Worm (Caenorhabditis elegans) whole organism, young adult: Measurements from ENCODE around the gene aakg-1.

Source experiments
- B0019.2 ChIP-seq: fragments of 200-800 bp; sonication (Bioruptor generic); conservative IDR thresholded peaks from 2 replicates; pipeline ENCODE4 v1.3.6; 2022; ENCODE audit warnings: missing genetic modification reagents, missing genetic modification characterization, missing compliant biosample characterization
- B0035.1 ChIP-seq: sonication (generic microtip); optimal IDR thresholded peaks from 2 replicates; lab custom pipeline; 2016; ENCODE audit warnings: missing genetic modification characterization, mild to moderate bottlenecking, missing compliant biosample characterization, missing genotype, missing genetic modification reagents
- C17E4.6 ChIP-seq: fragments of 200-800 bp; sonication (Bioruptor generic); IDR thresholded peaks from 2 replicates; pipeline ENCODE4 v1.3.6; 2022; ENCODE audit warnings: missing genetic modification reagents, missing genetic modification characterization, missing compliant biosample characterization
- F10E7.11 ChIP-seq: sonication (generic microtip); optimal IDR thresholded peaks from 2 replicates; lab custom pipeline; 2017; ENCODE audit warnings: mild to moderate bottlenecking, missing genetic modification characterization, moderate library complexity, missing compliant biosample characterization
- F33H1.4 ChIP-seq: fragments of 200-800 bp; sonication (Bioruptor generic); IDR thresholded peaks from 2 replicates; pipeline ENCODE4 v1.3.6; 2022; ENCODE audit warnings: missing genetic modification reagents, missing genetic modification characterization, missing compliant biosample characterization
- F39B2.1 ChIP-seq: fragments of 200-800 bp; sonication (Bioruptor generic); IDR thresholded peaks from 2 replicates; pipeline ENCODE4 v1.3.6; 2022; ENCODE audit warnings: missing genetic modification reagents, missing genetic modification characterization, missing compliant biosample characterization
- F49E8.2 ChIP-seq: sonication (generic microtip); optimal IDR thresholded peaks from 3 replicates; lab custom pipeline; 2017; ENCODE audit warnings: missing genetic modification characterization, mild to moderate bottlenecking, missing compliant biosample characterization, antibody characterized with exemption, moderate library complexity; ENCODE audit not compliant: insufficient read depth
- F55B11.4 ChIP-seq: sonication (generic microtip); optimal IDR thresholded peaks from 2 replicates; lab custom pipeline; 2016; ENCODE audit warnings: missing compliant biosample characterization, missing genetic modification characterization, borderline replicate concordance; ENCODE audit not compliant: insufficient read depth
- F57C9.4 ChIP-seq: sonication (generic microtip); optimal IDR thresholded peaks from 2 replicates; lab custom pipeline; 2017; ENCODE audit warnings: mild to moderate bottlenecking, missing genetic modification characterization, missing compliant biosample characterization
- K11D2.4 ChIP-seq: fragments of 200-800 bp; sonication (Bioruptor generic); IDR thresholded peaks from 2 replicates; pipeline ENCODE4 v1.3.6; 2022; ENCODE audit warnings: missing genetic modification reagents, missing genetic modification characterization, missing compliant biosample characterization
- K12H6.12 ChIP-seq: fragments of 200-800 bp; sonication (Bioruptor generic); optimal IDR thresholded peaks from 2 replicates; lab custom pipeline; 2018; ENCODE audit warnings: mild to moderate bottlenecking, missing genetic modification characterization, missing compliant biosample characterization
- T07F8.4 ChIP-seq: sonication (generic microtip); optimal IDR thresholded peaks from 2 replicates; lab custom pipeline; 2016; ENCODE audit warnings: mild to moderate bottlenecking, missing genetic modification characterization, moderate library complexity, missing compliant biosample characterization
- Y53G8AR.9 ChIP-seq: fragments of 200-800 bp; sonication (Bioruptor generic); conservative IDR thresholded peaks from 2 replicates; pipeline ENCODE4 v1.3.6; 2022; ENCODE audit warnings: missing genetic modification reagents, missing genetic modification characterization, missing compliant biosample characterization
- Y79H2A.3 ChIP-seq: fragments of 200-800 bp; sonication (Bioruptor generic); conservative IDR thresholded peaks from 2 replicates; pipeline ENCODE4 v1.3.6; 2022; ENCODE audit warnings: missing genetic modification reagents, missing genetic modification characterization, missing compliant biosample characterization
- Y95B8A.8 ChIP-seq: fragments of 200-800 bp; sonication (Bioruptor generic); IDR thresholded peaks from 2 replicates; pipeline ENCODE4 v1.3.6; 2022; ENCODE audit warnings: missing genetic modification reagents, missing genetic modification characterization, missing compliant biosample characterization
- athp-1 ChIP-seq: sonication (generic microtip); optimal IDR thresholded peaks from 2 replicates; lab custom pipeline; 2017; ENCODE audit warnings: mild to moderate bottlenecking, missing genetic modification characterization, missing compliant biosample characterization
- attf-5 ChIP-seq: fragments of 200-800 bp; sonication (Bioruptor generic); optimal IDR thresholded peaks from 2 replicates; lab custom pipeline; 2018; ENCODE audit warnings: mild to moderate bottlenecking, missing genetic modification characterization, missing compliant biosample characterization
- ccch-3 ChIP-seq: fragments of 200-800 bp; sonication (Bioruptor generic); optimal IDR thresholded peaks from 2 replicates; lab custom pipeline; 2018; ENCODE audit warnings: mild to moderate bottlenecking, missing genetic modification characterization, missing compliant biosample characterization
- ceh-40 ChIP-seq: fragments of 200-800 bp; sonication (Bioruptor generic); IDR thresholded peaks from 2 replicates; pipeline ENCODE4 v1.3.6; 2022; ENCODE audit warnings: missing genetic modification characterization, missing compliant biosample characterization
- ceh-91 ChIP-seq: fragments of 200-800 bp; sonication (Bioruptor generic); IDR thresholded peaks from 2 replicates; pipeline ENCODE4 v1.3.6; 2022; ENCODE audit warnings: missing genetic modification reagents, missing genetic modification characterization, missing compliant biosample characterization
- die-1 ChIP-seq: sonication (generic microtip); optimal IDR thresholded peaks from 2 replicates; lab custom pipeline; 2016; ENCODE audit warnings: missing genotype, mild to moderate bottlenecking, missing genetic modification characterization, missing compliant biosample characterization
- dox-1 ChIP-seq: fragments of 200-800 bp; sonication (Bioruptor generic); IDR thresholded peaks from 2 replicates; pipeline ENCODE4 v1.3.6; 2022; ENCODE audit warnings: missing genetic modification reagents, missing genetic modification characterization, missing compliant biosample characterization
- dpff-1 ChIP-seq: sonication (generic microtip); optimal IDR thresholded peaks from 2 replicates; lab custom pipeline; 2017; ENCODE audit warnings: mild to moderate bottlenecking, missing genetic modification characterization, missing compliant biosample characterization
- efl-1 ChIP-seq: fragments of 150-350 bp; optimal IDR thresholded peaks from 2 replicates; lab custom pipeline; 2014; ENCODE audit warnings: missing biosample characterization, missing genetic modification reagents, missing genetic modification characterization
- egl-44 ChIP-seq: fragments of 200-800 bp; sonication (Bioruptor generic); IDR thresholded peaks from 2 replicates; pipeline ENCODE4 v1.3.6; 2022; ENCODE audit warnings: missing genetic modification reagents, missing genetic modification characterization, missing compliant biosample characterization
- egrh-3 ChIP-seq: fragments of 200-800 bp; sonication (Bioruptor generic); IDR thresholded peaks from 2 replicates; pipeline ENCODE4 v1.3.6; 2022; ENCODE audit warnings: missing genetic modification reagents, missing genetic modification characterization, missing compliant biosample characterization
- hmg-1.2 ChIP-seq: fragments of 200-800 bp; sonication (Bioruptor generic); IDR thresholded peaks from 2 replicates; pipeline ENCODE4 v1.3.6; 2022; ENCODE audit warnings: missing genetic modification reagents, missing genetic modification characterization, missing compliant biosample characterization
- hmg-20 ChIP-seq: fragments of 200-800 bp; sonication (Bioruptor generic); IDR thresholded peaks from 2 replicates; pipeline ENCODE4 v1.3.6; 2022; ENCODE audit warnings: missing genetic modification reagents, missing genetic modification characterization, missing compliant biosample characterization
- let-526 ChIP-seq: fragments of 200-800 bp; sonication (Bioruptor generic); IDR thresholded peaks from 2 replicates; pipeline ENCODE4 v1.3.6; 2022; ENCODE audit warnings: missing genetic modification reagents, missing genetic modification characterization, missing compliant biosample characterization
- lin-35 ChIP-seq, 3 experiments: fragments of 150-350 bp in 2 of 3; sonication (generic microtip) in 1 of 3; optimal IDR thresholded peaks; 2 replicates each; lab custom pipeline; 2014 to 2018; ENCODE audit warnings: missing biosample characterization in 3 of 3, missing genetic modification characterization in 3 of 3, missing genetic modification reagents in 3 of 3
- mcd-1 ChIP-seq: fragments of 200-800 bp; sonication (Bioruptor generic); IDR thresholded peaks from 2 replicates; pipeline ENCODE4 v1.3.6; 2022; ENCODE audit warnings: missing genetic modification reagents, missing genetic modification characterization, missing compliant biosample characterization
- mxl-1 ChIP-seq: sonication (generic microtip); optimal IDR thresholded peaks from 2 replicates; lab custom pipeline; 2016; ENCODE audit warnings: missing genetic modification characterization, missing compliant biosample characterization
- nfya-2 ChIP-seq: fragments of 200-800 bp; sonication (Bioruptor generic); IDR thresholded peaks from 2 replicates; pipeline ENCODE4 v1.3.6; 2022; ENCODE audit warnings: missing genetic modification reagents, missing genetic modification characterization, missing compliant biosample characterization
- nfyb-1 ChIP-seq: fragments of 200-800 bp; sonication (Bioruptor generic); IDR thresholded peaks from 2 replicates; pipeline ENCODE4 v1.3.6; 2022; ENCODE audit warnings: missing genetic modification reagents, missing genetic modification characterization, missing compliant biosample characterization
- pha-4 ChIP-seq: fragments of 150-350 bp; sonication (generic microtip); optimal IDR thresholded peaks from 2 replicates; lab custom pipeline; 2014; ENCODE audit warnings: missing biosample characterization, missing genetic modification reagents, missing genetic modification characterization
- rcor-1 ChIP-seq: fragments of 200-800 bp; sonication (Bioruptor generic); IDR thresholded peaks from 2 replicates; pipeline ENCODE4 v1.3.6; 2022; ENCODE audit warnings: missing genetic modification reagents, missing genetic modification characterization, missing compliant biosample characterization
- repo-1 ChIP-seq: sonication (generic microtip); optimal IDR thresholded peaks from 2 replicates; lab custom pipeline; 2017; ENCODE audit warnings: mild to moderate bottlenecking, missing genetic modification characterization, missing compliant biosample characterization
- sdz-38 ChIP-seq: sonication (generic microtip); optimal IDR thresholded peaks from 2 replicates; lab custom pipeline; 2016; ENCODE audit warnings: missing genotype, missing genetic modification characterization, missing compliant biosample characterization
- sea-2 ChIP-seq: fragments of 200-800 bp; sonication (Bioruptor generic); IDR thresholded peaks from 2 replicates; pipeline ENCODE4 v1.3.6; 2022; ENCODE audit warnings: missing genetic modification characterization, missing compliant biosample characterization
- snpc-1.3 ChIP-seq: sonication (generic microtip); optimal IDR thresholded peaks from 2 replicates; lab custom pipeline; 2017; ENCODE audit warnings: missing genetic modification characterization, mild to moderate bottlenecking, missing compliant biosample characterization, antibody characterized with exemption, moderate library complexity, missing genotype, missing genetic modification reagents; ENCODE audit not compliant: insufficient read depth
- snpc-3.4 ChIP-seq: sonication (generic microtip); optimal IDR thresholded peaks from 2 replicates; lab custom pipeline; 2017; ENCODE audit warnings: missing genetic modification characterization, mild to moderate bottlenecking, missing compliant biosample characterization, antibody characterized with exemption, moderate library complexity, missing genotype, missing genetic modification reagents
- tbp1 ChIP-seq: fragments of 200-800 bp; sonication (Bioruptor generic); optimal IDR thresholded peaks from 2 replicates; lab custom pipeline; 2018; ENCODE audit warnings: mild to moderate bottlenecking, missing genetic modification characterization, missing compliant biosample characterization
- tbx-9 ChIP-seq: sonication (generic microtip); optimal IDR thresholded peaks from 2 replicates; lab custom pipeline; 2016; ENCODE audit warnings: borderline replicate concordance, missing genetic modification characterization, inconsistent platforms, missing compliant biosample characterization
- tlf-1 ChIP-seq: fragments of 200-800 bp; sonication (Bioruptor generic); optimal IDR thresholded peaks from 2 replicates; lab custom pipeline; 2018; ENCODE audit warnings: mild to moderate bottlenecking, missing genetic modification characterization, missing compliant biosample characterization
- unc-130 ChIP-seq: sonication (generic microtip); optimal IDR thresholded peaks from 2 replicates; lab custom pipeline; 2016; ENCODE audit warnings: missing genetic modification reagents, missing genetic modification characterization, missing compliant biosample characterization
- zfh-2 ChIP-seq: fragments of 200-800 bp; sonication (Bioruptor generic); conservative IDR thresholded peaks from 2 replicates; pipeline ENCODE4 v1.3.6; 2022; ENCODE audit warnings: missing genetic modification reagents, missing genetic modification characterization, missing compliant biosample characterization
- ztf-18 ChIP-seq: sonication (generic microtip); optimal IDR thresholded peaks from 2 replicates; lab custom pipeline; 2016; ENCODE audit warnings: missing genotype, mild to moderate bottlenecking, missing genetic modification characterization, missing compliant biosample characterization
- ztf-28 ChIP-seq: fragments of 200-800 bp; sonication (Bioruptor generic); IDR thresholded peaks from 2 replicates; pipeline ENCODE4 v1.3.6; 2022; ENCODE audit warnings: missing genetic modification reagents, missing genetic modification characterization, missing compliant biosample characterization
- ztf-3 ChIP-seq: fragments of 200-800 bp; sonication (Bioruptor generic); optimal IDR thresholded peaks from 2 replicates; lab custom pipeline; 2018; ENCODE audit warnings: mild to moderate bottlenecking, missing genetic modification characterization, missing compliant biosample characterization

Gene aakg-1

ce11 chrIII:12549657-12550056 lies 25.5 kb downstream of the aakg-1 start (continued):
- TF ChIP-seq mcd-1 (GFP tag; lab: Robert Waterston, UW) = peak; percentile 59
- peak; percentile 81 for TF ChIP-seq dox-1 (GFP tag; lab: Robert Waterston, UW)
- TF ChIP-seq Y53G8AR.9 (GFP tag; lab: Robert Waterston, UW) = 0 out of 2 replicates have a peak, but pooled peaks have one; percentile 37
- TF ChIP-seq ceh-40 (GFP tag; lab: Robert Waterston, UW) = no peak
- no peak for TF ChIP-seq pha-4 (tag; lab: Kevin White, UChicago)
- TF ChIP-seq T07F8.4 = no peak
- TF ChIP-seq F39B2.1 (GFP tag; lab: Robert Waterston, UW) = no peak
- TF ChIP-seq efl-1 (GFP tag; lab: Kevin White, UChicago) = no peak
- TF ChIP-seq unc-130 (GFP tag; lab: Kevin White, UChicago) = no peak
- TF ChIP-seq Y79H2A.3 = no peak
- peak; percentile 56; the same call in 1 of the 2 replicates for TF ChIP-seq nfyb-1 (GFP tag; lab: Robert Waterston, UW)
- peak; percentile 87 for TF ChIP-seq attf-5 (GFP tag; lab: Kevin White, UChicago)
- TF ChIP-seq hmg-20 = no peak
- TF ChIP-seq K12H6.12 (tag; lab: Kevin White, UChicago) = no peak
- TF ChIP-seq hmg-1.2 = peak; percentile 71
- TF ChIP-seq snpc-1.3 (tag; lab: Kevin White, UChicago) = no peak
- TF ChIP-seq B0019.2 (GFP tag; lab: Robert Waterston, UW) = no peak
- 0 out of 2 replicates have a peak, but pooled peaks have one; percentile 14 for TF ChIP-seq rcor-1 (GFP tag; lab: Robert Waterston, UW)
- TF ChIP-seq tlf-1 (GFP tag; lab: Kevin White, UChicago) = peak; percentile 73
- TF ChIP-seq B0035.1 (tag; lab: Kevin White, UChicago) = no peak
- TF ChIP-seq egl-44 (GFP tag; lab: Robert Waterston, UW) = no peak
- TF ChIP-seq F33H1.4 (GFP tag; lab: Robert Waterston, UW) = no peak
- no peak for TF ChIP-seq F49E8.2 (tag; lab: Kevin White, UChicago)
- TF ChIP-seq ztf-18 (tag; lab: Kevin White, UChicago) = no peak
- TF ChIP-seq ceh-91 (GFP tag; lab: Robert Waterston, UW) = no peak
- TF ChIP-seq K11D2.4 (GFP tag; lab: Robert Waterston, UW) = no peak
- TF ChIP-seq zfh-2 (GFP tag; lab: Robert Waterston, UW) = no peak
- no peak for TF ChIP-seq ccch-3 (GFP tag; lab: Kevin White, UChicago)
- TF ChIP-seq sea-2 = no peak
- peak; percentile 48 for TF ChIP-seq ztf-3
- no peak for TF ChIP-seq F57C9.4 (tag; lab: Kevin White, UChicago)
- no peak for TF ChIP-seq sdz-38 (tag; lab: Kevin White, UChicago)
- TF ChIP-seq C17E4.6 (GFP tag; lab: Robert Waterston, UW) = no peak
- TF ChIP-seq F55B11.4 (tag; lab: Kevin White, UChicago) = no peak
- TF ChIP-seq repo-1 (tag; lab: Kevin White, UChicago) = peak; percentile 66
- TF ChIP-seq ztf-28 (GFP tag; lab: Robert Waterston, UW) = no peak
- TF ChIP-seq die-1 (tag; lab: Kevin White, UChicago) = no peak
- no peak for TF ChIP-seq Y95B8A.8 (GFP tag; lab: Robert Waterston, UW)
- TF ChIP-seq lin-35 (GFP tag; optimal IDR thresholded peaks at IDR 0.05; lab: Kevin White, UChicago) = no peak
- no peak for TF ChIP-seq dpff-1 (tag; lab: Kevin White, UChicago)
- TF ChIP-seq snpc-3.4 (tag; lab: Kevin White, UChicago) = no peak
- no peak for TF ChIP-seq nfya-2 (GFP tag; lab: Robert Waterston, UW)
- no peak for TF ChIP-seq tbx-9 (tag; lab: Kevin White, UChicago)
- TF ChIP-seq mxl-1 (tag; lab: Kevin White, UChicago) = no peak
- TF ChIP-seq let-526 (GFP tag; lab: Robert Waterston, UW) = 0 out of 2 replicates have a peak, but pooled peaks have one; percentile 16
- no peak for TF ChIP-seq F10E7.11 (tag; lab: Kevin White, UChicago)
- peak; percentile 61 for TF ChIP-seq tbp1 (GFP tag; lab: Kevin White, UChicago)
- peak; percentile 75 for TF ChIP-seq egrh-3 (GFP tag; lab: Robert Waterston, UW)
- TF ChIP-seq athp-1 (tag; lab: Kevin White, UChicago) = no peak
